Worm (Caenorhabditis elegans) whole organism, L4 larva: ENCODE data around the gene alkb-7.

Experiments
- ama-1 ChIP-seq: fragments of 150-350 bp; optimal IDR thresholded peaks from 2 replicates; lab custom pipeline; 2014; ENCODE audit warnings: inconsistent platforms, mixed read lengths
- daf-12 ChIP-seq: fragments of 150-350 bp; optimal IDR thresholded peaks from 2 replicates; lab custom pipeline; 2014; ENCODE audit warnings: missing biosample characterization, missing genetic modification reagents, missing genetic modification characterization
- dpl-1 ChIP-seq: fragments of 150-350 bp; optimal IDR thresholded peaks from 2 replicates; lab custom pipeline; 2014; ENCODE audit warnings: missing biosample characterization, missing genetic modification reagents, missing genetic modification characterization
- duxl-1 ChIP-seq: sonication (generic microtip); optimal IDR thresholded peaks from 2 replicates; lab custom pipeline; 2016; ENCODE audit warnings: mild to moderate bottlenecking, missing genetic modification characterization, moderate library complexity, missing compliant biosample characterization; ENCODE audit not compliant: poor library complexity
- egl-27 ChIP-seq: sonication (generic microtip); optimal IDR thresholded peaks from 3 replicates; lab custom pipeline; 2017; ENCODE audit warnings: missing biosample characterization, missing genetic modification reagents, missing genetic modification characterization
- gei-8 ChIP-seq: fragments of 200-800 bp; sonication (Bioruptor generic); optimal IDR thresholded peaks from 2 replicates; lab custom pipeline; 2018; ENCODE audit warnings: mild to moderate bottlenecking, missing genetic modification characterization, missing compliant biosample characterization
- lir-3 ChIP-seq: sonication (generic microtip); optimal IDR thresholded peaks from 2 replicates; lab custom pipeline; 2016; ENCODE audit warnings: mild to moderate bottlenecking, missing genetic modification characterization, missing compliant biosample characterization
- nhr-11 ChIP-seq: fragments of 150-350 bp; optimal IDR thresholded peaks from 2 replicates; lab custom pipeline; 2014; ENCODE audit warnings: missing biosample characterization, missing genetic modification characterization
- nhr-237 ChIP-seq: sonication (generic microtip); optimal IDR thresholded peaks from 2 replicates; lab custom pipeline; 2017; ENCODE audit warnings: missing biosample characterization, missing genetic modification characterization
- nhr-25 ChIP-seq: sonication (generic microtip); optimal IDR thresholded peaks from 2 replicates; lab custom pipeline; 2017; ENCODE audit warnings: missing genetic modification characterization, mild to moderate bottlenecking, missing compliant biosample characterization, antibody characterized with exemption, moderate library complexity, borderline replicate concordance; ENCODE audit not compliant: insufficient read depth
- saeg-2 ChIP-seq: fragments of 200-800 bp; sonication (Bioruptor generic); IDR thresholded peaks from 2 replicates; pipeline ENCODE4 v1.3.6; 2022; ENCODE audit warnings: missing genetic modification reagents, missing genetic modification characterization, missing compliant biosample characterization
- snpc-4 ChIP-seq: fragments of 150-350 bp; optimal IDR thresholded peaks from 2 replicates; lab custom pipeline; 2014; ENCODE audit warnings: missing biosample characterization, missing genetic modification characterization

- TF ChIP-seq nhr-237 (tag; lab: Kevin White, UChicago) (no peak), saeg-2 (GFP tag; lab: Robert Waterston, UW) (no peak), daf-12 (tag; lab: Kevin White, UChicago) (no peak), gei-8 (GFP tag; lab: Kevin White, UChicago) (no peak), nhr-11 (tag; lab: Kevin White, UChicago) (no peak), lir-3 (tag; lab: Kevin White, UChicago) (no peak), egl-27 (tag; lab: Kevin White, UChicago) (no peak), duxl-1 (tag; lab: Kevin White, UChicago) (no peak), snpc-4 (tag; lab: Kevin White, UChicago) (no peak), ama-1 (lab: Kevin White, UChicago) (no peak), dpl-1 (GFP tag; lab: Kevin White, UChicago) (no peak), nhr-25 (tag; lab: Kevin White, UChicago) (no peak)
Measured at ce11 chrII:12816412-12817146, 28.6 kb upstream of the alkb-7 start, which contains the start of gene acl-7.
